Worm (Caenorhabditis elegans): ENCODE measurements around the gene lin-18.

ce11 chrX:3943213-3943612 lies 15.1 kb upstream of the lin-18 start, which contains the start of gene ptp-4A2:
- TF ChIP-seq ceh-36 (tag; optimal IDR thresholded peaks at IDR 0.05) (no peak), ama-1 (optimal IDR thresholded peaks at IDR 0.05) (no peak)

Data from whole organism, early embryonic.